Worm (Caenorhabditis elegans) whole organism, midembryonic: ENCODE data around the gene djr-1.1.

ENCODE experiments used
- T22C8.4 ChIP-seq: fragments of 200-800 bp; sonication (Bioruptor generic); IDR thresholded peaks from 2 replicates; pipeline ENCODE4 v1.3.6; 2022; ENCODE audit warnings: missing genetic modification characterization, missing compliant biosample characterization
- cog-1 ChIP-seq: sonication (generic microtip); optimal IDR thresholded peaks from 2 replicates; lab custom pipeline; 2016; ENCODE audit warnings: missing genetic modification characterization, missing compliant biosample characterization
- flt-1 ChIP-seq: fragments of 200-800 bp; sonication (Bioruptor generic); IDR thresholded peaks from 2 replicates; pipeline ENCODE4 v1.3.6; 2022; ENCODE audit warnings: missing genetic modification characterization, missing compliant biosample characterization
- klf-2 ChIP-seq: fragments of 200-800 bp; sonication (Bioruptor generic); conservative IDR thresholded peaks from 2 replicates; pipeline ENCODE4 v1.3.6; 2022; ENCODE audit warnings: missing genetic modification reagents, missing genetic modification characterization, missing compliant biosample characterization
- med-1 ChIP-seq: sonication (generic microtip); optimal IDR thresholded peaks from 2 replicates; lab custom pipeline; 2017; ENCODE audit warnings: missing genetic modification characterization, mild to moderate bottlenecking, missing compliant biosample characterization, antibody characterized with exemption, missing genetic modification reagents; ENCODE audit not compliant: insufficient read depth
- ref-1 ChIP-seq: fragments of 200-800 bp; sonication (Bioruptor generic); conservative IDR thresholded peaks from 2 replicates; pipeline ENCODE4 v1.3.6; 2022; ENCODE audit warnings: missing genetic modification reagents, missing genetic modification characterization, missing compliant biosample characterization
- tab-1 ChIP-seq: fragments of 200-800 bp; sonication (Bioruptor generic); IDR thresholded peaks from 2 replicates; pipeline ENCODE4 v1.3.6; 2022; ENCODE audit warnings: missing genetic modification characterization, missing compliant biosample characterization
- ztf-23 ChIP-seq: fragments of 200-800 bp; sonication (Bioruptor generic); IDR thresholded peaks from 2 replicates; pipeline ENCODE4 v1.3.6; 2022; ENCODE audit warnings: missing genetic modification reagents, missing genetic modification characterization, missing compliant biosample characterization
- ztf-29 ChIP-seq: fragments of 200-800 bp; sonication (Bioruptor generic); IDR thresholded peaks from 2 replicates; pipeline ENCODE4 v1.3.6; 2022; ENCODE audit warnings: missing genetic modification reagents, missing genetic modification characterization, missing compliant biosample characterization

Gene djr-1.1

ce11 chrII:334828-335227 is 44.4 kb downstream of the djr-1.1 start:
- no peak for TF ChIP-seq klf-2
- no peak for TF ChIP-seq cog-1 (tag; lab: Kevin White, UChicago)
- TF ChIP-seq ref-1 (GFP tag; lab: Robert Waterston, UW), result no peak
- no peak for TF ChIP-seq ztf-23 (GFP tag; lab: Robert Waterston, UW)
- no peak for TF ChIP-seq T22C8.4

ce11 chrII:337233-337832 is 47.0 kb downstream of the djr-1.1 start, which contains the start of gene cpn-2:
cpn-2 (plus strand) TSS chrII:337782.
- TF ChIP-seq med-1 (GFP tag; lab: Kevin White, UChicago) (no peak), ztf-23 (GFP tag; lab: Robert Waterston, UW) (no peak), ref-1 (GFP tag; lab: Robert Waterston, UW) (no peak), klf-2 (no peak), tab-1 (no peak), ztf-29 (no peak), T22C8.4 (no peak), cog-1 (tag; lab: Kevin White, UChicago) (no peak), flt-1 (GFP tag; lab: Robert Waterston, UW) (no peak)

- TF ChIP-seq ztf-23 (GFP tag; lab: Robert Waterston, UW), result no peak
- TF ChIP-seq ref-1 (GFP tag; lab: Robert Waterston, UW), result no peak
- TF ChIP-seq ztf-29, result no peak
- TF ChIP-seq cog-1 (tag; lab: Kevin White, UChicago), result no peak
- TF ChIP-seq tab-1, result no peak
- TF ChIP-seq klf-2, result no peak
- no peak for TF ChIP-seq T22C8.4
- TF ChIP-seq flt-1 (GFP tag; lab: Robert Waterston, UW), result no peak
- no peak for TF ChIP-seq med-1 (GFP tag; lab: Kevin White, UChicago)
Measured at ce11 chrII:340224-340623, 49.8 kb downstream of the djr-1.1 start, which contains the start of gene clc-31. clc-31 (plus strand) TSS chrII:340524.

- TF ChIP-seq ref-1 (GFP tag; lab: Robert Waterston, UW) (no peak), klf-2 (no peak), ztf-29 (no peak), flt-1 (GFP tag; lab: Robert Waterston, UW) (no peak)
Measured at ce11 chrII:340714-341113, 50.3 kb downstream of the djr-1.1 start.

- TF ChIP-seq T22C8.4, result no peak
- TF ChIP-seq cog-1 (tag; lab: Kevin White, UChicago), result no peak
- TF ChIP-seq ztf-29, result no peak
- TF ChIP-seq klf-2, result no peak
- no peak for TF ChIP-seq flt-1 (GFP tag; lab: Robert Waterston, UW)
- no peak for TF ChIP-seq med-1 (GFP tag; lab: Kevin White, UChicago)
Measured at ce11 chrII:341282-341681, 50.9 kb downstream of the djr-1.1 start.
